Worm (Caenorhabditis elegans): ENCODE results near the gene srx-41.

ce11 chrV:3666887-3667286 is 29.9 kb upstream of the srx-41 start, which contains the start of gene str-113:
- TF ChIP-seq dpl-1 (GFP tag; optimal IDR thresholded peaks at IDR 0.05) (no peak), tbx-2 (tag; optimal IDR thresholded peaks at IDR 0.05) (no peak), ceh-8 (GFP tag; optimal IDR thresholded peaks at IDR 0.05) (no peak), lin-14 (GFP tag; optimal IDR thresholded peaks at IDR 0.05) (no peak), zip-4 (GFP tag; optimal IDR thresholded peaks at IDR 0.05) (no peak), unc-62 (GFP tag; optimal IDR thresholded peaks at IDR 0.05) (no peak)
